Worm (Caenorhabditis elegans): ENCODE measurements around the gene Y40A1A.3.

- TF ChIP-seq cog-1 (tag; optimal IDR thresholded peaks at IDR 0.05) (peak; percentile 27), klf-2 (GFP tag; conservative IDR thresholded peaks at IDR 0.05) (no peak), ztf-23 (GFP tag; IDR thresholded peaks at IDR 0.05) (peak; percentile 59; the same call in 1 of the 2 replicates), tab-1 (GFP tag; IDR thresholded peaks at IDR 0.05) (no peak)
These were observed 48.4 kb upstream of the Y40A1A.3 start, which contains the start of gene igcm-4 for ce11 chrX:2046124-2046722.

All from whole organism, midembryonic.